Fruit fly (Drosophila melanogaster) whole organism, pupa: ENCODE measurements around the gene Obp73a.

Source experiments
- CG10348 ChIP-seq: fragments of 200-800 bp; sonication (Bioruptor generic); IDR thresholded peaks from 2 replicates; pipeline ENCODE4 v1.3.6; 2022; ENCODE audit warnings: missing biosample characterization, missing genetic modification characterization
- CG12605 ChIP-seq: fragments of 200-800 bp; sonication (Bioruptor generic); IDR thresholded peaks from 2 replicates; pipeline ENCODE4 v1.3.6; 2022; ENCODE audit warnings: missing biosample characterization, missing genetic modification characterization
- CG13204 ChIP-seq: fragments of 200-800 bp; sonication (Bioruptor generic); optimal IDR thresholded peaks from 2 replicates; lab custom pipeline; 2018; ENCODE audit warnings: missing biosample characterization, mild to moderate bottlenecking, missing genetic modification characterization, moderate library complexity
- CG17806 ChIP-seq: fragments of 200-800 bp; sonication (Bioruptor generic); optimal IDR thresholded peaks from 2 replicates; lab custom pipeline; 2018; ENCODE audit warnings: missing biosample characterization, mild to moderate bottlenecking, missing genetic modification characterization, moderate library complexity
- CG34367 ChIP-seq: fragments of 200-800 bp; sonication (Bioruptor generic); optimal IDR thresholded peaks from 2 replicates; lab custom pipeline; 2018; ENCODE audit warnings: missing biosample characterization, mild to moderate bottlenecking, missing genetic modification characterization
- CG8159 ChIP-seq: fragments of 200-800 bp; sonication (Bioruptor generic); optimal IDR thresholded peaks from 3 replicates; lab custom pipeline; 2018; ENCODE audit warnings: missing biosample characterization, mild to moderate bottlenecking, missing genetic modification characterization, moderate library complexity
- D1 ChIP-seq: fragments of 200-800 bp; sonication (Bioruptor generic); optimal IDR thresholded peaks from 2 replicates; lab custom pipeline; 2018; ENCODE audit warnings: missing biosample characterization, mild to moderate bottlenecking, missing genetic modification characterization, moderate library complexity
- EcR ChIP-seq: fragments of 200-800 bp; sonication (Bioruptor generic); optimal IDR thresholded peaks from 3 replicates; lab custom pipeline; 2019; ENCODE audit warnings: missing biosample characterization, missing genetic modification characterization, mild to moderate bottlenecking, moderate library complexity, missing genetic modification reagents
- Pif1A ChIP-seq: fragments of 200-800 bp; sonication (Bioruptor generic); optimal IDR thresholded peaks from 3 replicates; lab custom pipeline; 2016; ENCODE audit warnings: missing biosample characterization, missing genetic modification characterization
- fd96Ca ChIP-seq: fragments of 200-800 bp; sonication (Bioruptor generic); IDR thresholded peaks from 3 replicates; pipeline ENCODE4 v1.3.6; 2022; ENCODE audit warnings: missing biosample characterization, missing genetic modification characterization
- gl ChIP-seq: fragments of 200-800 bp; sonication (Bioruptor generic); optimal IDR thresholded peaks from 2 replicates; lab custom pipeline; 2018; ENCODE audit warnings: missing biosample characterization, mild to moderate bottlenecking, missing genetic modification characterization

dm6 chr3L:16994805-16995204, 50.6 kb downstream of the Obp73a start:
- TF ChIP-seq EcR (GFP tag; lab: Kevin White, UChicago) (no peak), CG12605 (GFP tag; lab: Robert Waterston, UW) (no peak), CG17806 (tag; lab: Kevin White, UChicago) (no peak), D1 (tag; lab: Kevin White, UChicago) (no peak), CG10348 (GFP tag; lab: Robert Waterston, UW) (no peak), Pif1A (GFP tag; lab: Kevin White, UChicago) (no peak), CG13204 (no peak), CG8159 (tag; lab: Kevin White, UChicago) (no peak), CG34367 (no peak), fd96Ca (GFP tag; lab: Robert Waterston, UW) (no peak), gl (tag; lab: Kevin White, UChicago) (no peak)
